Worm (Caenorhabditis elegans) whole organism, L3 larva: ENCODE results near the gene btb-5.

Experiments
- ceh-16 ChIP-seq: sonication (generic microtip); optimal IDR thresholded peaks from 2 replicates; lab custom pipeline; 2017; ENCODE audit warnings: missing biosample characterization, missing genetic modification characterization
- ceh-9 ChIP-seq: sonication (generic microtip); optimal IDR thresholded peaks from 2 replicates; lab custom pipeline; 2018; ENCODE audit warnings: missing biosample characterization, missing genetic modification characterization
- jun-1 ChIP-seq: fragments of 150-350 bp; optimal IDR thresholded peaks from 2 replicates; lab custom pipeline; 2014; ENCODE audit warnings: missing biosample characterization, missing genetic modification reagents, missing genetic modification characterization
- mdl-1 ChIP-seq: fragments of 150-350 bp; optimal IDR thresholded peaks from 2 replicates; lab custom pipeline; 2014; ENCODE audit warnings: missing biosample characterization, missing genetic modification characterization
- nfya-1 ChIP-seq: sonication (generic microtip); optimal IDR thresholded peaks from 2 replicates; lab custom pipeline; 2017; ENCODE audit warnings: missing genetic modification characterization, mild to moderate bottlenecking, missing compliant biosample characterization, antibody characterized with exemption, moderate library complexity; ENCODE audit not compliant: insufficient read depth
- nhr-77 ChIP-seq: fragments of 150-350 bp; optimal IDR thresholded peaks from 2 replicates; lab custom pipeline; 2014; ENCODE audit warnings: missing biosample characterization, missing genetic modification characterization
- pha-4 ChIP-seq: fragments of 150-350 bp; optimal IDR thresholded peaks from 2 replicates; lab custom pipeline; 2014; ENCODE audit warnings: missing biosample characterization, missing genetic modification reagents, missing genetic modification characterization
- unc-62 ChIP-seq: fragments of 150-350 bp; sonication (generic microtip); optimal IDR thresholded peaks from 4 replicates; lab custom pipeline; 2014; ENCODE audit warnings: missing biosample characterization, missing genetic modification reagents, missing genetic modification characterization

DNA sequence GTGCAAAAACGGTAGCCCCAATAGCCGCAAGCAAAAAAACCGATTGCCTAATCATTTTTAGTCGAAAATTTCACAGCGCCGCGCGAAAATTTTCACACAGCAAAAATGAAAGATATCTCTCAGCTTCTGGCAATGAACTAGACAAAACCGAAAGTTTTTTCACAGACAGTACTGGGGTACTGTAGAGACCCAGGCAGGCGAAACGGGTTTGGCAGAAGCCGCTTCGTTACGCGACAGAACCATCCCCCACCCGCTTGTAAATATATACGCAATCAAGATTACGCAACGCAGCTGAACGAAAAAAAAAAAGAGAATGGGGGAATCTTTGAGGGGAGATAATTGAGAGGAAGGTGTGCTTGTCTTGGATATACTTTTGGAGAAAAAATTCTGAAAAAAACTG is 41.4 kb downstream of the btb-5 start, which contains the start of gene H10E21.4:
- TF ChIP-seq ceh-9 (no peak), ceh-16 (tag; lab: Kevin White, UChicago) (no peak), nfya-1 (no peak), nhr-77 (no peak), pha-4 (tag; lab: Kevin White, UChicago) (no peak), mdl-1 (tag; lab: Kevin White, UChicago) (no peak), unc-62 (no peak), jun-1 (no peak)
